Fruit fly (Drosophila melanogaster) whole organism, embryonic: ENCODE results near the gene Zasp66.

Experiments used
- Abd-B ChIP-seq: fragments of 200-800 bp; sonication (Bioruptor generic); optimal IDR thresholded peaks from 2 replicates; lab custom pipeline; 2018; ENCODE audit warnings: missing biosample characterization, mild to moderate bottlenecking, missing genetic modification characterization, moderate library complexity
- Atf3 ChIP-seq: fragments of 200-800 bp; sonication (Bioruptor generic); optimal IDR thresholded peaks from 3 replicates; lab custom pipeline; 2016; ENCODE audit warnings: missing biosample characterization, missing genetic modification characterization
- Atf6 ChIP-seq: fragments of 200-800 bp; sonication (Bioruptor generic); IDR thresholded peaks from 2 replicates; pipeline ENCODE4 v1.3.6; 2022; ENCODE audit warnings: missing biosample characterization, missing genetic modification characterization
- CG10147 ChIP-seq: fragments of 200-800 bp; sonication (Bioruptor generic); optimal IDR thresholded peaks from 2 replicates; lab custom pipeline; 2019; ENCODE audit warnings: missing biosample characterization, mild to moderate bottlenecking, missing genetic modification characterization, moderate library complexity
- CG10366 ChIP-seq: fragments of 200-800 bp; sonication (Bioruptor generic); IDR thresholded peaks from 2 replicates; pipeline ENCODE4 v1.3.6; 2022; ENCODE audit warnings: missing biosample characterization, missing genetic modification characterization
- CG10979 ChIP-seq: fragments of 200-800 bp; sonication (Bioruptor generic); optimal IDR thresholded peaks from 2 replicates; lab custom pipeline; 2018; ENCODE audit warnings: missing biosample characterization, mild to moderate bottlenecking, missing genetic modification characterization, moderate library complexity
- CG1233 ChIP-seq: fragments of 200-800 bp; sonication (Bioruptor generic); optimal IDR thresholded peaks from 4 replicates; lab custom pipeline; 2018; ENCODE audit warnings: missing biosample characterization, mild to moderate bottlenecking, missing genetic modification characterization
- CG12769 ChIP-seq: fragments of 200-800 bp; sonication (Bioruptor generic); optimal IDR thresholded peaks from 2 replicates; lab custom pipeline; 2019; ENCODE audit warnings: missing biosample characterization, mild to moderate bottlenecking, missing genetic modification characterization, moderate library complexity
- CG13287 ChIP-seq: fragments of 200-800 bp; sonication (Bioruptor generic); IDR thresholded peaks from 2 replicates; pipeline ENCODE4 v1.3.6; 2022; ENCODE audit warnings: missing biosample characterization, missing genetic modification characterization; ENCODE audit not compliant: partially characterized antibody
- CG14441 ChIP-seq: fragments of 200-800 bp; sonication (Bioruptor generic); IDR thresholded peaks from 2 replicates; pipeline ENCODE4 v1.3.6; 2022; ENCODE audit warnings: missing biosample characterization, missing genetic modification characterization
- CG15073 ChIP-seq: fragments of 200-800 bp; sonication (Bioruptor generic); optimal IDR thresholded peaks from 2 replicates; lab custom pipeline; 2016; ENCODE audit warnings: missing biosample characterization, missing genetic modification characterization
- CG15269 ChIP-seq: fragments of 200-800 bp; sonication (Bioruptor generic); optimal IDR thresholded peaks from 2 replicates; lab custom pipeline; 2018; ENCODE audit warnings: missing biosample characterization, mild to moderate bottlenecking, missing genetic modification characterization, moderate library complexity
- CG16779 ChIP-seq: fragments of 200-800 bp; sonication (Bioruptor generic); IDR thresholded peaks from 2 replicates; pipeline ENCODE4 v1.3.6; 2022; ENCODE audit warnings: missing biosample characterization, missing genetic modification characterization
- CG17912 ChIP-seq: fragments of 200-800 bp; sonication (Bioruptor generic); optimal IDR thresholded peaks from 2 replicates; lab custom pipeline; 2018; ENCODE audit warnings: missing biosample characterization, mild to moderate bottlenecking, missing genetic modification characterization
- CG18262 ChIP-seq: fragments of 200-800 bp; optimal IDR thresholded peaks from 3 replicates; lab custom pipeline; 2019; ENCODE audit warnings: missing biosample characterization, mild to moderate bottlenecking, missing genetic modification characterization, moderate library complexity
- CG32767 ChIP-seq: fragments of 200-800 bp; sonication (Bioruptor generic); IDR thresholded peaks from 2 replicates; pipeline ENCODE4 v1.3.6; 2022; ENCODE audit warnings: missing biosample characterization, missing genetic modification characterization
- CG3281 ChIP-seq: fragments of 200-800 bp; sonication (Bioruptor generic); optimal IDR thresholded peaks from 3 replicates; lab custom pipeline; 2017; ENCODE audit warnings: missing biosample characterization, mild to moderate bottlenecking, missing genetic modification characterization
- CG43689 ChIP-seq: fragments of 200-800 bp; sonication (Bioruptor generic); IDR thresholded peaks from 2 replicates; pipeline ENCODE4 v1.3.6; 2022; ENCODE audit warnings: missing biosample characterization, missing genetic modification characterization
- CG6689 ChIP-seq: fragments of 200-800 bp; sonication (Bioruptor generic); IDR thresholded peaks from 2 replicates; pipeline ENCODE4 v1.3.6; 2022; ENCODE audit warnings: missing biosample characterization, missing genetic modification characterization
- CG6765 ChIP-seq: fragments of 200-800 bp; sonication (Bioruptor generic); optimal IDR thresholded peaks from 3 replicates; lab custom pipeline; 2017; ENCODE audit warnings: missing biosample characterization, mild to moderate bottlenecking, missing genetic modification characterization
- CG7786 ChIP-seq: fragments of 200-800 bp; sonication (Bioruptor generic); optimal IDR thresholded peaks from 2 replicates; lab custom pipeline; 2016; ENCODE audit warnings: missing biosample characterization, missing genetic modification characterization
- CG7928 ChIP-seq: fragments of 200-800 bp; sonication (Bioruptor generic); optimal IDR thresholded peaks from 2 replicates; lab custom pipeline; 2017; ENCODE audit warnings: missing biosample characterization, mild to moderate bottlenecking, missing genetic modification characterization
- CG8290 ChIP-seq, 3 experiments: fragments of 200-800 bp; sonication (Bioruptor generic); optimal IDR thresholded peaks; 2 replicates each; lab custom pipeline; 2016 to 2019; ENCODE audit warnings: missing biosample characterization in 3 of 3, missing genetic modification characterization in 3 of 3, mild to moderate bottlenecking in 2 of 3, moderate library complexity in 1 of 3
- CG9215 ChIP-seq: fragments of 200-800 bp; sonication (Bioruptor generic); IDR thresholded peaks from 2 replicates; pipeline ENCODE4 v1.3.6; 2022; ENCODE audit warnings: missing biosample characterization, missing genetic modification characterization
- CG9797 ChIP-seq: fragments of 200-800 bp; sonication (Bioruptor generic); optimal IDR thresholded peaks from 3 replicates; lab custom pipeline; 2018; ENCODE audit warnings: missing biosample characterization, mild to moderate bottlenecking, missing genetic modification characterization
- Chrac-16 ChIP-seq: fragments of 200-800 bp; sonication (Bioruptor generic); optimal IDR thresholded peaks from 3 replicates; lab custom pipeline; 2016; ENCODE audit warnings: missing biosample characterization, missing genetic modification characterization
- D19B ChIP-seq: fragments of 200-800 bp; sonication (Bioruptor generic); optimal IDR thresholded peaks from 2 replicates; lab custom pipeline; 2017; ENCODE audit warnings: missing biosample characterization, mild to moderate bottlenecking, missing genetic modification characterization
- Drgx ChIP-seq: fragments of 200-800 bp; sonication (Bioruptor generic); IDR thresholded peaks from 2 replicates; pipeline ENCODE4 v1.3.6; 2022; ENCODE audit warnings: missing biosample characterization, missing genetic modification characterization
- ERR ChIP-seq: fragments of 200-800 bp; sonication (Bioruptor generic); optimal IDR thresholded peaks from 2 replicates; lab custom pipeline; 2016; ENCODE audit warnings: missing biosample characterization, missing genetic modification characterization
- Eip74EF ChIP-seq, 2 experiments: fragments of 200-800 bp in 1 of 2; fragments of >200 bp in 1 of 2; sonication (Bioruptor generic) in 1 of 2; optimal IDR thresholded peaks; 2 replicates each; lab custom pipeline; 2017 to 2019; ENCODE audit warnings: missing biosample characterization in 2 of 2, missing genetic modification characterization in 2 of 2, mild to moderate bottlenecking in 1 of 2, moderate library complexity in 1 of 2
- Hand ChIP-seq: fragments of 200-800 bp; sonication (Bioruptor generic); optimal IDR thresholded peaks from 2 replicates; lab custom pipeline; 2017; ENCODE audit warnings: mild to moderate bottlenecking, missing biosample characterization, missing genetic modification reagents, missing genetic modification characterization
- MESR4 ChIP-seq: fragments of 200-800 bp; sonication (Bioruptor generic); optimal IDR thresholded peaks from 2 replicates; lab custom pipeline; 2018; ENCODE audit warnings: missing biosample characterization, mild to moderate bottlenecking, missing genetic modification characterization, moderate library complexity
- NfI ChIP-seq: fragments of 200-800 bp; sonication (Bioruptor generic); optimal IDR thresholded peaks from 3 replicates; lab custom pipeline; 2018; ENCODE audit warnings: missing biosample characterization, mild to moderate bottlenecking, missing genetic modification characterization, moderate library complexity
- Scr ChIP-seq: fragments of 200-800 bp; sonication (Bioruptor generic); IDR thresholded peaks from 2 replicates; pipeline ENCODE4 v1.3.6; 2022; ENCODE audit warnings: missing biosample characterization, missing genetic modification characterization; ENCODE audit not compliant: partially characterized antibody
- Stat92E ChIP-seq, 3 experiments: fragments of >200 bp in 2 of 3; fragments of 200-800 bp in 1 of 3; sonication (Bioruptor generic) in 1 of 3; optimal IDR thresholded peaks; 2 replicates each; lab custom pipeline; 2017 to 2019; ENCODE audit warnings: missing biosample characterization in 3 of 3, missing genetic modification characterization in 3 of 3, mild to moderate bottlenecking in 1 of 3, moderate library complexity in 1 of 3
- aop ChIP-seq: fragments of 200-800 bp; sonication (Bioruptor generic); IDR thresholded peaks from 2 replicates; pipeline ENCODE4 v1.3.6; 2022; ENCODE audit warnings: missing biosample characterization, missing genetic modification characterization
- ase ChIP-seq: fragments of 200-800 bp; sonication (Bioruptor generic); IDR thresholded peaks from 3 replicates; pipeline ENCODE4 v1.3.6; 2022; ENCODE audit warnings: missing biosample characterization, missing genetic modification characterization
- bbx ChIP-seq: fragments of 200-800 bp; sonication (Bioruptor generic); IDR thresholded peaks from 2 replicates; pipeline ENCODE4 v1.3.6; 2022; ENCODE audit warnings: missing biosample characterization, missing genetic modification characterization; ENCODE audit not compliant: partially characterized antibody
- dm ChIP-seq: fragments of 200-800 bp; sonication (Bioruptor generic); optimal IDR thresholded peaks from 3 replicates; lab custom pipeline; 2016; ENCODE audit warnings: missing biosample characterization, missing genetic modification characterization
- emc ChIP-seq: fragments of 200-800 bp; sonication (Bioruptor generic); optimal IDR thresholded peaks from 2 replicates; lab custom pipeline; 2016; ENCODE audit warnings: missing biosample characterization, missing genetic modification characterization
- nau ChIP-seq: fragments of 200-800 bp; sonication (Bioruptor generic); optimal IDR thresholded peaks from 3 replicates; lab custom pipeline; 2017; ENCODE audit warnings: missing biosample characterization, mild to moderate bottlenecking, missing genetic modification characterization, missing genetic modification reagents
- oc ChIP-seq: fragments of 200-800 bp; sonication (Bioruptor generic); optimal IDR thresholded peaks from 2 replicates; lab custom pipeline; 2018; ENCODE audit warnings: missing biosample characterization, mild to moderate bottlenecking, missing genetic modification characterization, moderate library complexity
- p53 ChIP-seq: fragments of 200-800 bp; sonication (Bioruptor generic); optimal IDR thresholded peaks from 2 replicates; lab custom pipeline; 2016; ENCODE audit warnings: missing biosample characterization, missing genetic modification characterization
- ranshi ChIP-seq: fragments of 200-800 bp; sonication (Bioruptor generic); IDR thresholded peaks from 2 replicates; pipeline ENCODE4 v1.3.6; 2022; ENCODE audit warnings: missing biosample characterization, missing genetic modification characterization
- run ChIP-seq: fragments of 200-800 bp; sonication (Bioruptor generic); optimal IDR thresholded peaks from 3 replicates; lab custom pipeline; 2018; ENCODE audit warnings: missing biosample characterization, mild to moderate bottlenecking, missing genetic modification characterization
- sens ChIP-seq: fragments of 200-800 bp; sonication (Bioruptor generic); peaks from one replicate; lab custom pipeline; 2016; ENCODE audit warnings: missing biosample characterization, missing genetic modification characterization
- shn ChIP-seq: fragments of 200-800 bp; sonication (Bioruptor generic); optimal IDR thresholded peaks from 3 replicates; lab custom pipeline; 2016; ENCODE audit warnings: missing biosample characterization, missing genetic modification characterization
- sim ChIP-seq: fragments of 200-800 bp; sonication (Bioruptor generic); IDR thresholded peaks from 2 replicates; pipeline ENCODE4 v1.3.6; 2022; ENCODE audit warnings: missing biosample characterization, missing genetic modification characterization
- yki ChIP-seq: fragments of >200 bp; optimal IDR thresholded peaks from 3 replicates; lab custom pipeline; 2018

The Zasp66 gene

dm6 chr3L:8675029-8675544, 50.9 kb downstream of the Zasp66 start (continued):
- TF ChIP-seq CG6689 (GFP tag; lab: Robert Waterston, UW) (0 out of 2 replicates have a peak, but pooled peaks have one; percentile 6), Chrac-16 (GFP tag; lab: Kevin White, UChicago) (no peak), CG16779 (GFP tag; lab: Robert Waterston, UW) (no peak), run (tag; lab: Kevin White, UChicago) (no peak), CG10147 (GFP tag; lab: Kevin White, UChicago) (peak; percentile 25), CG1233 (GFP tag; lab: Kevin White, UChicago) (no peak), D19B (GFP tag; lab: Kevin White, UChicago) (no peak), CG10979 (tag; lab: Kevin White, UChicago) (no peak), emc (GFP tag; lab: Kevin White, UChicago) (no peak), Atf6 (GFP tag; lab: Robert Waterston, UW) (peak; percentile 16; the same call in 1 of the 2 replicates), NfI (GFP tag; lab: Kevin White, UChicago) (no peak), Drgx (no peak; the same call in 1 of the 2 replicates), CG43689 (GFP tag; lab: Robert Waterston, UW) (0 out of 2 replicates have a peak, but pooled peaks have one; percentile 11), CG10366 (GFP tag; lab: Robert Waterston, UW) (0 out of 2 replicates have a peak, but pooled peaks have one; percentile 12), CG9215 (0 out of 2 replicates have a peak, but pooled peaks have one; percentile 29), CG17912 (GFP tag; lab: Kevin White, UChicago) (no peak), CG9797 (no peak), CG7928 (no peak), CG8290 (GFP tag; optimal IDR thresholded peaks at IDR 0.05; lab: Kevin White, UChicago) (no peak), CG8290 (tag; optimal IDR thresholded peaks at IDR 0.05; lab: Kevin White, UChicago) (peak in 1 of 2 experiments; percentile 20), Stat92E (GFP tag; optimal IDR thresholded peaks at IDR 0.05; lab: Kevin White, UChicago) (peak in 1 of 3 experiments; percentile 26), aop (no peak), MESR4 (no peak), ase (GFP tag; lab: Robert Waterston, UW) (no peak), ERR (GFP tag; lab: Kevin White, UChicago) (peak; percentile 21), CG6765 (GFP tag; lab: Kevin White, UChicago) (peak; percentile 22), sens (GFP tag; lab: Kevin White, UChicago) (peak; percentile 40), CG32767 (GFP tag; lab: Robert Waterston, UW) (0 out of 2 replicates have a peak, but pooled peaks have one; percentile 8), Scr (GFP tag; lab: Robert Waterston, UW) (no peak), CG12769 (peak; percentile 99), CG18262 (tag; lab: Kevin White, UChicago) (no peak), Atf3 (peak; percentile 5), sim (GFP tag; lab: Robert Waterston, UW) (no peak), CG14441 (GFP tag; lab: Robert Waterston, UW) (0 out of 2 replicates have a peak, but pooled peaks have one; percentile 18), bbx (GFP tag; lab: Robert Waterston, UW) (no peak), p53 (GFP tag; lab: Kevin White, UChicago) (peak; percentile 6), CG7786 (peak; percentile 5), CG3281 (peak; percentile 24), shn (GFP tag; lab: Kevin White, UChicago) (peak; percentile 12), Hand (GFP tag; lab: Kevin White, UChicago) (peak; percentile 26), CG15073 (GFP tag; lab: Kevin White, UChicago) (no peak), nau (GFP tag; lab: Kevin White, UChicago) (no peak), dm (GFP tag; lab: Kevin White, UChicago) (peak; percentile 17), oc (tag; lab: Kevin White, UChicago) (no peak), Abd-B (GFP tag; lab: Kevin White, UChicago) (no peak), CG13287 (no peak), ranshi (GFP tag; lab: Robert Waterston, UW) (no peak), CG15269 (tag; lab: Kevin White, UChicago) (no peak), yki (lab: Kevin White, UChicago) (no peak), Eip74EF (GFP tag; optimal IDR thresholded peaks at IDR 0.05; lab: Kevin White, UChicago) (peak in 1 of 2 experiments; percentile 19)
